Worm (Caenorhabditis elegans) whole organism, mixed stage, embryonic: Measurements from ENCODE around the gene faxc-2.

Experiments used
- ceh-39 ChIP-seq: fragments of 150-350 bp; optimal IDR thresholded peaks from 2 replicates; lab custom pipeline; 2014; ENCODE audit warnings: missing biosample characterization, missing genetic modification characterization
- ceh-83 ChIP-seq: fragments of 200-800 bp; sonication (Bioruptor generic); optimal IDR thresholded peaks from 2 replicates; lab custom pipeline; 2018; ENCODE audit warnings: mild to moderate bottlenecking, missing genetic modification characterization, missing compliant biosample characterization
- ces-1 ChIP-seq: fragments of 150-350 bp; optimal IDR thresholded peaks from 2 replicates; lab custom pipeline; 2014; ENCODE audit warnings: missing biosample characterization, missing genetic modification reagents, missing genetic modification characterization
- elt-3 ChIP-seq: fragments of 150-350 bp; optimal IDR thresholded peaks from 2 replicates; lab custom pipeline; 2014; ENCODE audit warnings: missing biosample characterization, missing genetic modification characterization
- flh-1 ChIP-seq: fragments of 200-800 bp; sonication (Bioruptor generic); optimal IDR thresholded peaks from 2 replicates; lab custom pipeline; 2018; ENCODE audit warnings: mild to moderate bottlenecking, missing genetic modification characterization, moderate library complexity, missing compliant biosample characterization
- mep-1 ChIP-seq: fragments of 150-350 bp; optimal IDR thresholded peaks from 2 replicates; lab custom pipeline; 2017; ENCODE audit warnings: missing biosample characterization, missing genetic modification reagents, missing genetic modification characterization, inconsistent platforms
- nhr-12 ChIP-seq: fragments of 150-350 bp; optimal IDR thresholded peaks from 2 replicates; lab custom pipeline; 2014; ENCODE audit warnings: missing biosample characterization, missing genetic modification characterization
- nhr-2 ChIP-seq: fragments of 150-350 bp; optimal IDR thresholded peaks from 2 replicates; lab custom pipeline; 2014; ENCODE audit warnings: missing biosample characterization, missing genetic modification characterization
- nhr-28 ChIP-seq: fragments of 150-350 bp; optimal IDR thresholded peaks from 2 replicates; lab custom pipeline; 2014; ENCODE audit warnings: missing biosample characterization, missing genetic modification characterization
- pha-4 ChIP-seq: fragments of 150-350 bp; optimal IDR thresholded peaks from 2 replicates; lab custom pipeline; 2018; ENCODE audit warnings: missing biosample characterization, missing genetic modification reagents, missing genetic modification characterization
- snpc-4 ChIP-seq: fragments of 150-350 bp; optimal IDR thresholded peaks from 2 replicates; lab custom pipeline; 2014; ENCODE audit warnings: missing biosample characterization, missing genetic modification characterization
- sptf-1 ChIP-seq: sonication (generic microtip); optimal IDR thresholded peaks from 2 replicates; lab custom pipeline; 2017; ENCODE audit warnings: mild to moderate bottlenecking, missing genetic modification characterization, moderate library complexity, missing compliant biosample characterization
- unc-62 ChIP-seq: fragments of 150-350 bp; optimal IDR thresholded peaks from 2 replicates; lab custom pipeline; 2014; ENCODE audit warnings: missing biosample characterization, missing genetic modification reagents, missing genetic modification characterization
- ztf-11 ChIP-seq: fragments of 150-350 bp; optimal IDR thresholded peaks from 2 replicates; lab custom pipeline; 2014; ENCODE audit warnings: missing biosample characterization, missing genetic modification characterization

DNA sequence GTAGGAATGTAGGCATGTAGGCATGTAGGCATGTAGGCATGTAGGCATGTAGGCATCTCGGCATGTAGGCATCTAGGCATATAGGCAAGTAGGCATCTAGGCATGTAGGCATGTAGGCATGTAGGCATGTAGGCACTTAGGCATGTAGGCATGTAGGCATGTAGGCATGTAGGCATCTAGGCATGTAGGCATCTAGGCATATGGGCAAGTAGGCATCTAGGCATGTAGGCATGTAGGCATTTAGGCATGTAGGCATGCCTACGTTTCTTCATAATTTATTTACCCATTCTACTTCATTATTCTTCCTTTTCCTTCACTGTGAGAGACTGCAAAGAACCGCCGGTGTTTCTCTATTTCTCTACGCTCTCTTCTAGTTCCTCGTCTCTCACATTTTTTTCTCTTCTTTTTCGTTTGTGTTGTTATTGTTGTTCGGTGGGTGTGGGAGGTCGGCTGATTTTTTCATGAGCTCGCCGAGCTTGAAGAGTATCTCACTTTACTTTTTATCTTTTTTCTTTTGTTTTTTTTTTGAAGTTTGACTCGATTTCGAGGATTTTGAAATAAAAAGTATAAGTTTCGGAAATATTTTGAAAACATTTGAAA is 4.7 kb upstream of the faxc-2 start:
- TF ChIP-seq ceh-39 (tag; lab: Kevin White, UChicago) (no peak), unc-62 (GFP tag; lab: Kevin White, UChicago) (no peak), sptf-1 (tag; lab: Kevin White, UChicago) (no peak), pha-4 (tag; lab: Kevin White, UChicago) (no peak), nhr-28 (tag; lab: Kevin White, UChicago) (no peak), nhr-12 (tag; lab: Kevin White, UChicago) (no peak), mep-1 (tag; lab: Kevin White, UChicago) (no peak), nhr-2 (no peak), ztf-11 (tag; lab: Kevin White, UChicago) (no peak), snpc-4 (tag; lab: Kevin White, UChicago) (no peak), flh-1 (GFP tag; lab: Kevin White, UChicago) (no peak), elt-3 (no peak), ces-1 (GFP tag; lab: Kevin White, UChicago) (no peak), ceh-83 (GFP tag; lab: Kevin White, UChicago) (no peak)
